Worm (Caenorhabditis elegans) whole organism, L4 larva: ENCODE measurements around the gene C04C3.14.

Source experiments
- D1046.2 ChIP-seq: fragments of 200-800 bp; sonication (Bioruptor generic); IDR thresholded peaks from 2 replicates; pipeline ENCODE4 v1.3.6; 2022; ENCODE audit warnings: missing genetic modification characterization, missing compliant biosample characterization
- F44E2.7 ChIP-seq: fragments of 200-800 bp; sonication (Bioruptor generic); IDR thresholded peaks from 2 replicates; pipeline ENCODE4 v2.1.2; 2022; ENCODE audit warnings: missing genetic modification characterization, missing compliant biosample characterization
- T26A8.4 ChIP-seq: fragments of 200-800 bp; sonication (Bioruptor generic); IDR thresholded peaks from 2 replicates; pipeline ENCODE4 v1.3.6; 2022; ENCODE audit warnings: missing genetic modification characterization, missing compliant biosample characterization
- Y48G9A.11 ChIP-seq: fragments of 200-800 bp; sonication (Bioruptor generic); IDR thresholded peaks from 2 replicates; pipeline ENCODE4 v1.3.6; 2022; ENCODE audit warnings: missing genetic modification reagents, missing genetic modification characterization, missing compliant biosample characterization
- Y5F2A.4 ChIP-seq: fragments of 200-800 bp; sonication (Bioruptor generic); optimal IDR thresholded peaks from 2 replicates; lab custom pipeline; 2018; ENCODE audit warnings: mild to moderate bottlenecking, missing genetic modification characterization, missing compliant biosample characterization
- aha-1 ChIP-seq: fragments of 150-350 bp; peaks from one replicate; lab custom pipeline; 2014; ENCODE audit warnings: missing biosample characterization, missing genetic modification characterization
- aly-2 ChIP-seq: sonication (generic microtip); optimal IDR thresholded peaks from 2 replicates; lab custom pipeline; 2018; ENCODE audit warnings: missing biosample characterization, missing genetic modification characterization
- ama-1 ChIP-seq: fragments of 150-350 bp; optimal IDR thresholded peaks from 2 replicates; lab custom pipeline; 2014; ENCODE audit warnings: inconsistent platforms, mixed read lengths
- arid-1 ChIP-seq: fragments of 200-800 bp; sonication (Bioruptor generic); conservative IDR thresholded peaks from 2 replicates; pipeline ENCODE4 v1.3.6; 2022; ENCODE audit warnings: missing genetic modification reagents, missing genetic modification characterization, missing compliant biosample characterization
- attf-4 ChIP-seq: sonication (generic microtip); optimal IDR thresholded peaks from 3 replicates; lab custom pipeline; 2017; ENCODE audit warnings: missing biosample characterization, missing genetic modification characterization
- ceh-32 ChIP-seq: sonication (generic microtip); optimal IDR thresholded peaks from 2 replicates; lab custom pipeline; 2016; ENCODE audit warnings: mild to moderate bottlenecking, missing genetic modification characterization, missing compliant biosample characterization; ENCODE audit not compliant: poor library complexity
- ces-1 ChIP-seq: fragments of 150-350 bp; sonication (generic microtip); optimal IDR thresholded peaks from 4 replicates; lab custom pipeline; 2014; ENCODE audit warnings: missing biosample characterization, missing genetic modification reagents, missing genetic modification characterization
- cey-2 ChIP-seq: sonication (generic microtip); optimal IDR thresholded peaks from 3 replicates; lab custom pipeline; 2017; ENCODE audit warnings: missing genetic modification characterization, mild to moderate bottlenecking, missing compliant biosample characterization, antibody characterized with exemption, borderline replicate concordance; ENCODE audit not compliant: insufficient read depth
- daf-12 ChIP-seq: fragments of 150-350 bp; optimal IDR thresholded peaks from 2 replicates; lab custom pipeline; 2014; ENCODE audit warnings: missing biosample characterization, missing genetic modification reagents, missing genetic modification characterization
- daf-19 ChIP-seq: fragments of 200-800 bp; sonication (Bioruptor generic); conservative IDR thresholded peaks from 2 replicates; pipeline ENCODE4 v1.3.6; 2022; ENCODE audit warnings: missing genetic modification characterization, missing compliant biosample characterization
- dmd-6 ChIP-seq: fragments of 200-800 bp; sonication (Bioruptor generic); IDR thresholded peaks from 2 replicates; pipeline ENCODE4 v1.3.6; 2022; ENCODE audit warnings: missing genetic modification reagents, missing genetic modification characterization, missing compliant biosample characterization
- dmd-9 ChIP-seq: fragments of 200-800 bp; sonication (Bioruptor generic); IDR thresholded peaks from 2 replicates; pipeline ENCODE4 v1.3.6; 2022; ENCODE audit warnings: missing genetic modification reagents, missing genetic modification characterization, missing compliant biosample characterization
- dpl-1 ChIP-seq: fragments of 150-350 bp; optimal IDR thresholded peaks from 2 replicates; lab custom pipeline; 2014; ENCODE audit warnings: missing biosample characterization, missing genetic modification reagents, missing genetic modification characterization
- egl-27 ChIP-seq: sonication (generic microtip); optimal IDR thresholded peaks from 3 replicates; lab custom pipeline; 2017; ENCODE audit warnings: missing biosample characterization, missing genetic modification reagents, missing genetic modification characterization
- egl-43 ChIP-seq: fragments of 200-800 bp; sonication (Bioruptor generic); IDR thresholded peaks from 2 replicates; pipeline ENCODE4 v1.3.6; 2022; ENCODE audit warnings: missing genetic modification reagents, missing genetic modification characterization, missing compliant biosample characterization
- fkh-10 ChIP-seq: fragments of 150-350 bp; optimal IDR thresholded peaks from 2 replicates; lab custom pipeline; 2014; ENCODE audit warnings: missing biosample characterization, missing genetic modification reagents, missing genetic modification characterization
- fos-1 ChIP-seq: fragments of 150-350 bp; optimal IDR thresholded peaks from 2 replicates; lab custom pipeline; 2014; ENCODE audit warnings: missing biosample characterization, missing genetic modification characterization
- gei-8 ChIP-seq: fragments of 200-800 bp; sonication (Bioruptor generic); optimal IDR thresholded peaks from 2 replicates; lab custom pipeline; 2018; ENCODE audit warnings: mild to moderate bottlenecking, missing genetic modification characterization, missing compliant biosample characterization
- hif-1 ChIP-seq, 2 experiments: sonication (generic microtip); optimal IDR thresholded peaks; 2 replicates each; lab custom pipeline; 2016 to 2017; ENCODE audit warnings: missing compliant biosample characterization in 2 of 2, missing genetic modification characterization in 2 of 2, missing genetic modification reagents in 2 of 2, missing genotype in 2 of 2, mild to moderate bottlenecking in 1 of 2
- hlh-30 ChIP-seq: sonication (generic microtip); optimal IDR thresholded peaks from 2 replicates; lab custom pipeline; 2017; ENCODE audit warnings: antibody characterized with exemption, mild to moderate bottlenecking, missing genetic modification characterization, missing compliant biosample characterization; ENCODE audit not compliant: insufficient read depth
- jun-1 ChIP-seq: fragments of 150-350 bp; optimal IDR thresholded peaks from 2 replicates; lab custom pipeline; 2014; ENCODE audit warnings: missing biosample characterization, missing genetic modification reagents, missing genetic modification characterization
- lin-1 ChIP-seq: fragments of 200-800 bp; sonication (Bioruptor generic); IDR thresholded peaks from 2 replicates; pipeline ENCODE4 v1.3.6; 2022; ENCODE audit warnings: missing genetic modification reagents, missing genetic modification characterization, missing compliant biosample characterization
- lin-13 ChIP-seq: fragments of 150-350 bp; optimal IDR thresholded peaks from 2 replicates; lab custom pipeline; 2014; ENCODE audit warnings: missing biosample characterization, missing genetic modification reagents, missing genetic modification characterization
- lin-15B ChIP-seq: fragments of 150-350 bp; sonication (generic microtip); optimal IDR thresholded peaks from 3 replicates; lab custom pipeline; 2014; ENCODE audit warnings: missing biosample characterization, missing genetic modification characterization
- lin-29 ChIP-seq: fragments of 200-800 bp; sonication (Bioruptor generic); IDR thresholded peaks from 2 replicates; pipeline ENCODE4 v1.3.6; 2022; ENCODE audit warnings: missing genetic modification reagents, missing genetic modification characterization, missing compliant biosample characterization
- lin-38 ChIP-seq: fragments of 200-800 bp; sonication (Bioruptor generic); IDR thresholded peaks from 2 replicates; pipeline ENCODE4 v1.3.6; 2022; ENCODE audit warnings: missing genetic modification reagents, missing genetic modification characterization, missing compliant biosample characterization
- lin-39 ChIP-seq: fragments of 150-350 bp; optimal IDR thresholded peaks from 2 replicates; lab custom pipeline; 2014; ENCODE audit warnings: missing biosample characterization, missing genetic modification reagents, missing genetic modification characterization
- madf-5 ChIP-seq, 2 experiments: fragments of 200-800 bp; sonication (Bioruptor generic); IDR thresholded peaks; 2 replicates each; pipeline ENCODE4 v1.3.6; 2022; ENCODE audit warnings: missing compliant biosample characterization in 2 of 2, missing genetic modification characterization in 2 of 2
- mxl-3 ChIP-seq: fragments of 200-800 bp; sonication (Bioruptor generic); optimal IDR thresholded peaks from 2 replicates; lab custom pipeline; 2018; ENCODE audit warnings: mild to moderate bottlenecking, missing genetic modification characterization, missing compliant biosample characterization
- nhr-102 ChIP-seq: sonication (generic microtip); optimal IDR thresholded peaks from 2 replicates; lab custom pipeline; 2016; ENCODE audit warnings: mild to moderate bottlenecking, missing genetic modification characterization, moderate library complexity, missing compliant biosample characterization
- nhr-11 ChIP-seq: fragments of 150-350 bp; optimal IDR thresholded peaks from 2 replicates; lab custom pipeline; 2014; ENCODE audit warnings: missing biosample characterization, missing genetic modification characterization
- nhr-237 ChIP-seq: sonication (generic microtip); optimal IDR thresholded peaks from 2 replicates; lab custom pipeline; 2017; ENCODE audit warnings: missing biosample characterization, missing genetic modification characterization
- nhr-42 ChIP-seq: fragments of 200-800 bp; sonication (Bioruptor generic); IDR thresholded peaks from 2 replicates; pipeline ENCODE4 v1.3.6; 2022; ENCODE audit warnings: missing genetic modification characterization, missing compliant biosample characterization
- nhr-6 ChIP-seq: fragments of 150-350 bp; optimal IDR thresholded peaks from 2 replicates; lab custom pipeline; 2014; ENCODE audit warnings: missing biosample characterization, missing genetic modification characterization
- nhr-76 ChIP-seq: fragments of 150-350 bp; optimal IDR thresholded peaks from 2 replicates; lab custom pipeline; 2014; ENCODE audit warnings: missing biosample characterization, missing genetic modification characterization
- nhr-77 ChIP-seq: fragments of 150-350 bp; optimal IDR thresholded peaks from 2 replicates; lab custom pipeline; 2014; ENCODE audit warnings: missing biosample characterization, missing genetic modification characterization
- php-3 ChIP-seq: fragments of 200-800 bp; sonication (Bioruptor generic); IDR thresholded peaks from 2 replicates; pipeline ENCODE4 v1.3.6; 2022; ENCODE audit warnings: missing genetic modification reagents, missing genetic modification characterization, missing compliant biosample characterization
- pqm-1 ChIP-seq: sonication (generic microtip); optimal IDR thresholded peaks from 2 replicates; lab custom pipeline; 2017; ENCODE audit warnings: missing biosample characterization, missing genetic modification characterization
- rbr-2 ChIP-seq: sonication (generic microtip); optimal IDR thresholded peaks from 2 replicates; lab custom pipeline; 2016; ENCODE audit warnings: missing genotype, missing genetic modification characterization, missing compliant biosample characterization
- spr-3 ChIP-seq: fragments of 200-800 bp; sonication (Bioruptor generic); optimal IDR thresholded peaks from 2 replicates; lab custom pipeline; 2018; ENCODE audit warnings: mild to moderate bottlenecking, missing genetic modification characterization, missing compliant biosample characterization
- tag-97 ChIP-seq: fragments of 200-800 bp; sonication (Bioruptor generic); IDR thresholded peaks from 2 replicates; pipeline ENCODE4 v1.3.6; 2022; ENCODE audit warnings: missing genetic modification characterization, missing compliant biosample characterization
- tra-1 ChIP-seq: fragments of 200-800 bp; sonication (Bioruptor generic); IDR thresholded peaks from 2 replicates; pipeline ENCODE4 v1.3.6; 2022; ENCODE audit warnings: missing genetic modification reagents, missing genetic modification characterization, missing compliant biosample characterization
- unc-130 ChIP-seq: sonication (generic microtip); optimal IDR thresholded peaks from 2 replicates; lab custom pipeline; 2016; ENCODE audit warnings: missing genetic modification reagents, missing genetic modification characterization, missing compliant biosample characterization
- zag-1 ChIP-seq: fragments of 150-350 bp; optimal IDR thresholded peaks from 2 replicates; lab custom pipeline; 2014; ENCODE audit warnings: missing biosample characterization, missing genetic modification characterization
- zfp-2 ChIP-seq: sonication (generic microtip); optimal IDR thresholded peaks from 2 replicates; lab custom pipeline; 2016; ENCODE audit warnings: mild to moderate bottlenecking, missing genetic modification characterization, missing compliant biosample characterization
- zfp-3 ChIP-seq: fragments of 200-800 bp; sonication (Bioruptor generic); conservative IDR thresholded peaks from 2 replicates; pipeline ENCODE4 v1.3.6; 2022; ENCODE audit warnings: missing genetic modification reagents, missing genetic modification characterization, missing compliant biosample characterization
- zip-11 ChIP-seq: fragments of 200-800 bp; sonication (Bioruptor generic); IDR thresholded peaks from 2 replicates; pipeline ENCODE4 v1.3.6; 2022; ENCODE audit warnings: missing genetic modification characterization, missing compliant biosample characterization
- zip-2 ChIP-seq: fragments of 150-350 bp; optimal IDR thresholded peaks from 2 replicates; lab custom pipeline; 2014; ENCODE audit warnings: missing biosample characterization, missing genetic modification characterization

C04C3.14 gene

DNA sequence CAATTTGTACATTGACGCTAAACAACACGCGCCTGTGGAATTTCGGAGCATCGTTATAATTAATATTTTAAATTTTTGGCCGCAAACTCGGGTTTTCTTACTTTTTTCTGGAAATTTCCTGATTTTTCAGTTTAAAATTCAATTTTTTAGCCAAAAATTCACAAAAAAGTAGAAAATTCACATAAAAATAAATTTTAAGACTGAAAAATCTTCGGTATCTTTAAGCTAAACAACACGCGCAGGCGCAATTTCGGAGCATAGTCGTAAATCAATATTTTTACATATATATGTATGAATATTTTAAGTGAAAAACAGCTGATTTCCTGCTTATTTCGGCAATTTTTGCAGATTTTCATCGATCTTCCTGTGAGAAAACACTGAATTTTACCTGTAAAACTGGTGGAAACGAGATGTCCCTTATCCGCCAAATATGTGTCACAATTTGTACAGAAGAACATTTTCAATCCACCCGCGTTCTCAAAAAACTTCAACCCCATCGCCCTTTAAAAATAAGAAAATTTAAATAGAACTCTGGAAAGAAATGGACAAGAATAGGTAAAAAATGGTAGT is 13.3 kb upstream of the C04C3.14 start, which contains the start of gene B0546.3 (continued):
- no peak for TF ChIP-seq php-3 (GFP tag; lab: Robert Waterston, UW)
- TF ChIP-seq lin-15B (tag; lab: Kevin White, UChicago), result no peak
- peak; percentile 43 for TF ChIP-seq lin-38
- TF ChIP-seq egl-27 (tag; lab: Kevin White, UChicago), result no peak
- no peak for TF ChIP-seq lin-13 (GFP tag; lab: Kevin White, UChicago)
- TF ChIP-seq nhr-6 (tag; lab: Kevin White, UChicago), result no peak
- no peak for TF ChIP-seq fos-1 (tag; lab: Kevin White, UChicago)
- TF ChIP-seq pqm-1 (tag; lab: Kevin White, UChicago), result no peak
- TF ChIP-seq aly-2, result no peak
- no peak for TF ChIP-seq dmd-9
- no peak for TF ChIP-seq zag-1 (tag; lab: Kevin White, UChicago)
- no peak for TF ChIP-seq mxl-3 (GFP tag; lab: Kevin White, UChicago)
- TF ChIP-seq attf-4, result no peak
- TF ChIP-seq nhr-237 (tag; lab: Kevin White, UChicago), result no peak
- peak; percentile 60; the same call in 1 of the 2 replicates for TF ChIP-seq T26A8.4 (GFP tag; lab: Robert Waterston, UW)
- TF ChIP-seq D1046.2, result no peak
- TF ChIP-seq F44E2.7 (GFP tag; lab: Robert Waterston, UW), result no peak
- no peak for TF ChIP-seq Y5F2A.4 (GFP tag; lab: Kevin White, UChicago)
- no peak for TF ChIP-seq lin-39 (tag; lab: Kevin White, UChicago)
- TF ChIP-seq aha-1 (tag; lab: Kevin White, UChicago), result no peak
- peak; percentile 22; the same call in 1 of the 2 replicates for TF ChIP-seq Y48G9A.11 (GFP tag; lab: Robert Waterston, UW)
- TF ChIP-seq nhr-42 (GFP tag; lab: Robert Waterston, UW), result no peak
- TF ChIP-seq nhr-11 (tag; lab: Kevin White, UChicago), result no peak
- TF ChIP-seq rbr-2 (tag; lab: Kevin White, UChicago), result no peak
- no peak for TF ChIP-seq tag-97 (GFP tag; lab: Robert Waterston, UW)
- TF ChIP-seq nhr-77 (tag; lab: Kevin White, UChicago), result no peak
- no peak for TF ChIP-seq daf-19
- TF ChIP-seq lin-1 (GFP tag; lab: Robert Waterston, UW), result no peak
- TF ChIP-seq egl-43 (GFP tag; lab: Robert Waterston, UW), result no peak
- no peak for TF ChIP-seq daf-12 (tag; lab: Kevin White, UChicago)
- no peak for TF ChIP-seq lin-29 (GFP tag; lab: Robert Waterston, UW)
- no peak for TF ChIP-seq unc-130 (GFP tag; lab: Kevin White, UChicago)
- TF ChIP-seq zip-2 (tag; lab: Kevin White, UChicago), result no peak
- peak; percentile 58 for TF ChIP-seq ama-1 (lab: Kevin White, UChicago)
- no peak for TF ChIP-seq zfp-2
- TF ChIP-seq ces-1 (GFP tag; lab: Kevin White, UChicago), result no peak
- TF ChIP-seq cey-2 (tag; lab: Kevin White, UChicago), result no peak
- TF ChIP-seq hlh-30 (tag; lab: Kevin White, UChicago), result no peak
- no peak for TF ChIP-seq fkh-10 (GFP tag; lab: Kevin White, UChicago)
- TF ChIP-seq zip-11 (GFP tag; lab: Robert Waterston, UW), result no peak
- TF ChIP-seq ceh-32 (tag; lab: Kevin White, UChicago), result no peak
- no peak for TF ChIP-seq jun-1 (tag; lab: Kevin White, UChicago)
- TF ChIP-seq dpl-1, result no peak
- TF ChIP-seq gei-8 (GFP tag; lab: Kevin White, UChicago), result no peak
- TF ChIP-seq nhr-102 (tag; lab: Kevin White, UChicago), result peak; percentile 6
- TF ChIP-seq dmd-6 (GFP tag; lab: Robert Waterston, UW), result no peak
- no peak for TF ChIP-seq nhr-76 (tag; lab: Kevin White, UChicago)
- no peak for TF ChIP-seq arid-1 (GFP tag; lab: Robert Waterston, UW)
- TF ChIP-seq zfp-3 (GFP tag; lab: Robert Waterston, UW), result 0 out of 2 replicates have a peak, but pooled peaks have one; percentile 31
- TF ChIP-seq hif-1 (tag; optimal IDR thresholded peaks at IDR 0.05; lab: Kevin White, UChicago), result no peak
- no peak for TF ChIP-seq madf-5 (GFP tag; IDR thresholded peaks at IDR 0.05; lab: Robert Waterston, UW)
- no peak for TF ChIP-seq tra-1 (GFP tag; lab: Robert Waterston, UW)
- TF ChIP-seq spr-3 (GFP tag; lab: Kevin White, UChicago), result no peak
